Fruit fly (Drosophila melanogaster) whole organism, embryonic: ENCODE measurements around the gene CG4770.
A peak's percentile ranks its signal among the peaks of the same experiment; 100 is the strongest.

Experiments
- Bdp1 ChIP-seq: fragments of 200-800 bp; sonication (Bioruptor generic); optimal IDR thresholded peaks from 3 replicates; lab custom pipeline; 2016; ENCODE audit warnings: missing biosample characterization, missing genetic modification characterization
- CG11398 ChIP-seq: fragments of 200-800 bp; sonication (Bioruptor generic); optimal IDR thresholded peaks from 2 replicates; lab custom pipeline; 2016; ENCODE audit warnings: missing biosample characterization, missing genetic modification characterization
- CG11696 ChIP-seq: fragments of 200-800 bp; sonication (Bioruptor generic); IDR thresholded peaks from 2 replicates; pipeline ENCODE4 v1.3.6; 2022; ENCODE audit warnings: missing biosample characterization, missing genetic modification characterization
- CG13123 ChIP-seq: fragments of 200-800 bp; sonication (Bioruptor generic); optimal IDR thresholded peaks from 2 replicates; lab custom pipeline; 2016; ENCODE audit warnings: missing biosample characterization, missing genetic modification characterization
- CG17385 ChIP-seq: fragments of 200-800 bp; sonication (Bioruptor generic); optimal IDR thresholded peaks from 3 replicates; lab custom pipeline; 2018; ENCODE audit warnings: missing biosample characterization, mild to moderate bottlenecking, missing genetic modification characterization
- CG17802 ChIP-seq: fragments of 200-800 bp; sonication (Bioruptor generic); optimal IDR thresholded peaks from 2 replicates; lab custom pipeline; 2018; ENCODE audit warnings: missing biosample characterization, mild to moderate bottlenecking, missing genetic modification characterization, moderate library complexity
- CG2875 ChIP-seq: fragments of 200-800 bp; sonication (Bioruptor generic); optimal IDR thresholded peaks from 2 replicates; lab custom pipeline; 2017; ENCODE audit warnings: missing biosample characterization, mild to moderate bottlenecking, missing genetic modification characterization, missing genetic modification reagents
- CG31388 ChIP-seq: fragments of 200-800 bp; sonication (Bioruptor generic); optimal IDR thresholded peaks from 2 replicates; lab custom pipeline; 2016; ENCODE audit warnings: missing biosample characterization, missing genetic modification characterization
- CG43689 ChIP-seq: fragments of 200-800 bp; sonication (Bioruptor generic); IDR thresholded peaks from 2 replicates; pipeline ENCODE4 v1.3.6; 2022; ENCODE audit warnings: missing biosample characterization, missing genetic modification characterization
- CG4424 ChIP-seq: fragments of 200-800 bp; sonication (Bioruptor generic); optimal IDR thresholded peaks from 3 replicates; lab custom pipeline; 2016; ENCODE audit warnings: missing biosample characterization, missing genetic modification characterization
- CG6254 ChIP-seq: fragments of 200-800 bp; sonication (Bioruptor generic); optimal IDR thresholded peaks from 3 replicates; lab custom pipeline; 2017; ENCODE audit warnings: mild to moderate bottlenecking, missing biosample characterization, missing genetic modification reagents, missing genetic modification characterization
- CG6791 ChIP-seq: fragments of 200-800 bp; sonication (Bioruptor generic); IDR thresholded peaks from 3 replicates; pipeline ENCODE4 v1.3.6; 2022; ENCODE audit warnings: missing biosample characterization, missing genetic modification characterization; ENCODE audit not compliant: partially characterized antibody
- CG7357 ChIP-seq: fragments of 200-800 bp; sonication (Bioruptor generic); IDR thresholded peaks from 3 replicates; pipeline ENCODE4 v1.3.6; 2022; ENCODE audit warnings: missing biosample characterization, missing genetic modification characterization
- CG9437 ChIP-seq: fragments of 200-800 bp; sonication (Bioruptor generic); optimal IDR thresholded peaks from 2 replicates; lab custom pipeline; 2018; ENCODE audit warnings: missing biosample characterization, mild to moderate bottlenecking, missing genetic modification characterization
- CG9609 ChIP-seq: fragments of 200-800 bp; sonication (Bioruptor generic); optimal IDR thresholded peaks from 3 replicates; lab custom pipeline; 2016; ENCODE audit warnings: missing biosample characterization, missing genetic modification characterization
- Dfd ChIP-seq, 2 experiments: fragments of >200 bp; optimal IDR thresholded peaks; 2 replicates each; lab custom pipeline; 2017; ENCODE audit warnings: missing biosample characterization in 2 of 2, missing genetic modification characterization in 2 of 2
- Dip3 ChIP-seq: fragments of 200-800 bp; sonication (Bioruptor generic); optimal IDR thresholded peaks from 3 replicates; lab custom pipeline; 2016; ENCODE audit warnings: missing biosample characterization, missing genetic modification characterization
- Dll ChIP-seq: fragments of 200-800 bp; sonication (Bioruptor generic); IDR thresholded peaks from 4 replicates; pipeline ENCODE4 v1.3.6; 2022; ENCODE audit warnings: missing biosample characterization, missing genetic modification characterization; ENCODE audit not compliant: partially characterized antibody
- Ets65A ChIP-seq: fragments of 200-800 bp; sonication (Bioruptor generic); peaks from one replicate; lab custom pipeline; 2016; ENCODE audit warnings: missing biosample characterization, missing genetic modification characterization
- Lim3 ChIP-seq: fragments of 200-800 bp; sonication (Bioruptor generic); IDR thresholded peaks from 2 replicates; pipeline ENCODE4 v1.3.6; 2022; ENCODE audit warnings: missing biosample characterization, missing genetic modification characterization
- NC2β ChIP-seq: fragments of 200-800 bp; sonication (Bioruptor generic); optimal IDR thresholded peaks from 2 replicates; lab custom pipeline; 2016; ENCODE audit warnings: missing biosample characterization, missing genetic modification characterization
- NFAT ChIP-seq: fragments of 200-800 bp; sonication (Bioruptor generic); IDR thresholded peaks from 2 replicates; pipeline ENCODE4 v1.3.6; 2022; ENCODE audit warnings: missing biosample characterization, missing genetic modification characterization
- Nf-YC ChIP-seq: fragments of 200-800 bp; optimal IDR thresholded peaks from 3 replicates; lab custom pipeline; 2019; ENCODE audit warnings: missing biosample characterization, mild to moderate bottlenecking, missing genetic modification characterization, moderate library complexity
- NfI ChIP-seq: fragments of 200-800 bp; sonication (Bioruptor generic); optimal IDR thresholded peaks from 3 replicates; lab custom pipeline; 2018; ENCODE audit warnings: missing biosample characterization, mild to moderate bottlenecking, missing genetic modification characterization, moderate library complexity
- Sin3A ChIP-seq: fragments of >200 bp; optimal IDR thresholded peaks from 2 replicates; lab custom pipeline; 2018
- Sry-β ChIP-seq: fragments of 200-800 bp; sonication (Bioruptor generic); optimal IDR thresholded peaks from 2 replicates; lab custom pipeline; 2018; ENCODE audit warnings: missing biosample characterization, mild to moderate bottlenecking, missing genetic modification characterization, moderate library complexity
- YL-1 ChIP-seq: fragments of 200-800 bp; sonication (Bioruptor generic); optimal IDR thresholded peaks from 3 replicates; lab custom pipeline; 2017; ENCODE audit warnings: missing biosample characterization, mild to moderate bottlenecking, missing genetic modification characterization
- ab ChIP-seq: fragments of 200-800 bp; sonication (Bioruptor generic); optimal IDR thresholded peaks from 2 replicates; lab custom pipeline; 2016; ENCODE audit warnings: missing biosample characterization, missing genetic modification characterization
- amos ChIP-seq: fragments of 200-800 bp; sonication (Bioruptor generic); IDR thresholded peaks from 2 replicates; pipeline ENCODE4 v1.3.6; 2022; ENCODE audit warnings: missing biosample characterization, missing genetic modification characterization; ENCODE audit not compliant: partially characterized antibody
- chinmo ChIP-seq: fragments of 200-800 bp; sonication (Bioruptor generic); IDR thresholded peaks from 4 replicates; pipeline ENCODE4 v1.3.6; 2022; ENCODE audit warnings: missing biosample characterization, missing genetic modification characterization; ENCODE audit not compliant: partially characterized antibody
- chm ChIP-seq: fragments of 200-800 bp; sonication (Bioruptor generic); IDR thresholded peaks from 2 replicates; pipeline ENCODE4 v1.3.6; 2022; ENCODE audit warnings: missing biosample characterization, missing genetic modification characterization
- dan ChIP-seq: fragments of 200-800 bp; sonication (Bioruptor generic); IDR thresholded peaks from 2 replicates; pipeline ENCODE4 v1.3.6; 2022; ENCODE audit warnings: missing biosample characterization, missing genetic modification characterization
- disco-r ChIP-seq: fragments of 200-800 bp; sonication (Bioruptor generic); optimal IDR thresholded peaks from 2 replicates; lab custom pipeline; 2016; ENCODE audit warnings: missing biosample characterization, missing genetic modification characterization
- dm ChIP-seq: fragments of 200-800 bp; sonication (Bioruptor generic); optimal IDR thresholded peaks from 3 replicates; lab custom pipeline; 2016; ENCODE audit warnings: missing biosample characterization, missing genetic modification characterization
- fd96Cb ChIP-seq: fragments of 200-800 bp; sonication (Bioruptor generic); optimal IDR thresholded peaks from 2 replicates; lab custom pipeline; 2018; ENCODE audit warnings: missing biosample characterization, mild to moderate bottlenecking, missing genetic modification characterization, moderate library complexity
- gcm2 ChIP-seq: fragments of 200-800 bp; sonication (Bioruptor generic); optimal IDR thresholded peaks from 2 replicates; lab custom pipeline; 2016; ENCODE audit warnings: missing biosample characterization, missing genetic modification characterization
- gro ChIP-seq: fragments of 200-800 bp; sonication (Bioruptor generic); optimal IDR thresholded peaks from 2 replicates; lab custom pipeline; 2016; ENCODE audit warnings: missing biosample characterization, missing genetic modification characterization
- inv ChIP-seq: fragments of 200-800 bp; sonication (Bioruptor generic); IDR thresholded peaks from 2 replicates; pipeline ENCODE4 v1.3.6; 2022; ENCODE audit warnings: missing biosample characterization, missing genetic modification characterization; ENCODE audit not compliant: partially characterized antibody
- lbe ChIP-seq: fragments of 200-800 bp; sonication (Bioruptor generic); optimal IDR thresholded peaks from 2 replicates; lab custom pipeline; 2016; ENCODE audit warnings: missing biosample characterization, mild to moderate bottlenecking, missing genetic modification characterization
- nom ChIP-seq: fragments of 200-800 bp; sonication (Bioruptor generic); optimal IDR thresholded peaks from 2 replicates; lab custom pipeline; 2017; ENCODE audit warnings: missing biosample characterization, missing genetic modification characterization, mild to moderate bottlenecking, moderate library complexity, missing genetic modification reagents
- p53 ChIP-seq: fragments of 200-800 bp; sonication (Bioruptor generic); optimal IDR thresholded peaks from 2 replicates; lab custom pipeline; 2016; ENCODE audit warnings: missing biosample characterization, missing genetic modification characterization
- row ChIP-seq: fragments of 200-800 bp; sonication (Bioruptor generic); IDR thresholded peaks from 3 replicates; pipeline ENCODE4 v1.3.6; 2022; ENCODE audit warnings: missing biosample characterization, missing genetic modification characterization
- salm ChIP-seq: fragments of 200-800 bp; sonication (Bioruptor generic); optimal IDR thresholded peaks from 2 replicates; lab custom pipeline; 2018; ENCODE audit warnings: missing biosample characterization, mild to moderate bottlenecking, missing genetic modification characterization
- sc ChIP-seq, 3 experiments: fragments of >200 bp in 2 of 3; fragments of 200-800 bp in 1 of 3; sonication (Bioruptor generic) in 1 of 3; optimal IDR thresholded peaks; 2 replicates in 2 of 3; 3 replicates in 1 of 3; lab custom pipeline; 2017; ENCODE audit warnings: mild to moderate bottlenecking in 1 of 3, missing biosample characterization in 1 of 3, missing genetic modification characterization in 1 of 3, missing genetic modification reagents in 1 of 3
- tio ChIP-seq: fragments of 200-800 bp; sonication (Bioruptor generic); optimal IDR thresholded peaks from 2 replicates; lab custom pipeline; 2017; ENCODE audit warnings: missing biosample characterization, missing genetic modification characterization, inconsistent platforms
- tll ChIP-seq, 2 experiments: fragments of 200-800 bp in 1 of 2; fragments of >200 bp in 1 of 2; sonication (Bioruptor generic) in 1 of 2; optimal IDR thresholded peaks; 2 replicates each; lab custom pipeline; 2017 to 2019; ENCODE audit warnings: missing biosample characterization in 2 of 2, missing genetic modification characterization in 2 of 2, mild to moderate bottlenecking in 1 of 2, moderate library complexity in 1 of 2
- tx ChIP-seq: fragments of 200-800 bp; sonication (Bioruptor generic); optimal IDR thresholded peaks from 2 replicates; lab custom pipeline; 2016; ENCODE audit warnings: missing biosample characterization, missing genetic modification characterization
- unc-4 ChIP-seq: fragments of 200-800 bp; sonication (Bioruptor generic); IDR thresholded peaks from 2 replicates; pipeline ENCODE4 v1.3.6; 2022; ENCODE audit warnings: missing biosample characterization, missing genetic modification characterization; ENCODE audit not compliant: partially characterized antibody
- vnd ChIP-seq: fragments of 200-800 bp; sonication (Bioruptor generic); IDR thresholded peaks from 3 replicates; pipeline ENCODE4 v1.3.6; 2022; ENCODE audit warnings: missing biosample characterization, missing genetic modification characterization; ENCODE audit not compliant: partially characterized antibody
- wor ChIP-seq: fragments of 200-800 bp; sonication (Bioruptor generic); IDR thresholded peaks from 2 replicates; pipeline ENCODE4 v1.3.6; 2022; ENCODE audit warnings: missing biosample characterization, missing genetic modification characterization

The CG4770 gene

dm6 chr3R:19892046-19892445 is 26.3 kb upstream of the CG4770 start (continued):
- TF ChIP-seq CG11398 (GFP tag; lab: Kevin White, UChicago) (peak; percentile 41), fd96Cb (tag; lab: Kevin White, UChicago) (peak; percentile 76), Ets65A (GFP tag; lab: Kevin White, UChicago) (peak; percentile 98), Nf-YC (tag; lab: Kevin White, UChicago) (peak; percentile 53), CG31388 (GFP tag; lab: Kevin White, UChicago) (no peak), CG13123 (GFP tag; lab: Kevin White, UChicago) (no peak), CG6254 (GFP tag; lab: Kevin White, UChicago) (peak; percentile 53), CG6791 (no peak), sc (optimal IDR thresholded peaks at IDR 0.05; lab: Kevin White, UChicago) (no peak), sc (GFP tag; optimal IDR thresholded peaks at IDR 0.05; lab: Kevin White, UChicago) (no peak), gro (GFP tag; lab: Kevin White, UChicago) (peak; percentile 26), tll (GFP tag; optimal IDR thresholded peaks at IDR 0.05; lab: Kevin White, UChicago) (peak in 1 of 2 experiments; percentile 27), Dfd (GFP tag; optimal IDR thresholded peaks at IDR 0.05; lab: Kevin White, UChicago) (no peak), CG9437 (peak; percentile 55), CG11696 (GFP tag; lab: Robert Waterston, UW) (peak; percentile 68), Sry-β (peak; percentile 8), Sin3A (no peak), ab (GFP tag; lab: Kevin White, UChicago) (no peak), disco-r (GFP tag; lab: Kevin White, UChicago) (peak; percentile 30), Bdp1 (GFP tag; lab: Kevin White, UChicago) (peak; percentile 12), dm (GFP tag; lab: Kevin White, UChicago) (peak; percentile 33), CG7357 (peak; percentile 67; the same call in 2 of the 3 replicates), chm (peak; percentile 75), CG9609 (GFP tag; lab: Kevin White, UChicago) (peak; percentile 71), p53 (GFP tag; lab: Kevin White, UChicago) (peak; percentile 15), amos (no peak), NC2β (GFP tag; lab: Kevin White, UChicago) (peak; percentile 73), nom (no peak), tio (GFP tag; lab: Kevin White, UChicago) (peak; percentile 39), CG4424 (GFP tag; lab: Kevin White, UChicago) (peak; percentile 71), Lim3 (GFP tag; lab: Robert Waterston, UW) (peak; percentile 49; the same call in 1 of the 2 replicates), CG17385 (GFP tag; lab: Kevin White, UChicago) (peak; percentile 63), NfI (GFP tag; lab: Kevin White, UChicago) (peak; percentile 65), NFAT (GFP tag; lab: Robert Waterston, UW) (peak; percentile 55; the same call in 1 of the 2 replicates), Dll (GFP tag; lab: Robert Waterston, UW) (0 out of 4 replicates have a peak, but pooled peaks have one; percentile 20), CG2875 (GFP tag; lab: Kevin White, UChicago) (peak; percentile 24), tx (GFP tag; lab: Kevin White, UChicago) (peak; percentile 42), lbe (GFP tag; lab: Kevin White, UChicago) (no peak), CG17802 (tag; lab: Kevin White, UChicago) (peak; percentile 35), salm (tag; lab: Kevin White, UChicago) (peak; percentile 60), CG43689 (GFP tag; lab: Robert Waterston, UW) (peak; percentile 51), dan (GFP tag; lab: Robert Waterston, UW) (no peak), inv (peak; percentile 27; the same call in 1 of the 2 replicates), gcm2 (GFP tag; lab: Kevin White, UChicago) (peak; percentile 32), row (peak; percentile 92), chinmo (GFP tag; lab: Robert Waterston, UW) (no peak), unc-4 (no peak), wor (GFP tag; lab: Robert Waterston, UW) (0 out of 2 replicates have a peak, but pooled peaks have one; percentile 20), vnd (GFP tag; lab: Robert Waterston, UW) (0 out of 3 replicates have a peak, but pooled peaks have one; percentile 40), Dip3 (GFP tag; lab: Kevin White, UChicago) (peak; percentile 67), YL-1 (GFP tag; lab: Kevin White, UChicago) (no peak)
